Fruit fly (Drosophila melanogaster) whole organism, pupa: ENCODE measurements around the gene gzl.

Source experiments
- CG10348 ChIP-seq: fragments of 200-800 bp; sonication (Bioruptor generic); IDR thresholded peaks from 2 replicates; pipeline ENCODE4 v1.3.6; 2022; ENCODE audit warnings: missing biosample characterization, missing genetic modification characterization
- CG14655 ChIP-seq: fragments of 200-800 bp; sonication (Bioruptor generic); optimal IDR thresholded peaks from 3 replicates; lab custom pipeline; 2017; ENCODE audit warnings: mild to moderate bottlenecking, missing biosample characterization, missing genetic modification reagents, missing genetic modification characterization
- CG34367 ChIP-seq: fragments of 200-800 bp; sonication (Bioruptor generic); optimal IDR thresholded peaks from 2 replicates; lab custom pipeline; 2018; ENCODE audit warnings: missing biosample characterization, mild to moderate bottlenecking, missing genetic modification characterization
- CG8159 ChIP-seq: fragments of 200-800 bp; sonication (Bioruptor generic); optimal IDR thresholded peaks from 3 replicates; lab custom pipeline; 2018; ENCODE audit warnings: missing biosample characterization, mild to moderate bottlenecking, missing genetic modification characterization, moderate library complexity
- CG8301 ChIP-seq: fragments of 200-800 bp; sonication (Bioruptor generic); optimal IDR thresholded peaks from 2 replicates; lab custom pipeline; 2018; ENCODE audit warnings: missing biosample characterization, mild to moderate bottlenecking, missing genetic modification characterization
- CG9948 ChIP-seq: fragments of 200-800 bp; sonication (Bioruptor generic); optimal IDR thresholded peaks from 2 replicates; lab custom pipeline; 2018; ENCODE audit warnings: missing biosample characterization, mild to moderate bottlenecking, missing genetic modification characterization, moderate library complexity
- EcR ChIP-seq: fragments of 200-800 bp; sonication (Bioruptor generic); optimal IDR thresholded peaks from 3 replicates; lab custom pipeline; 2019; ENCODE audit warnings: missing biosample characterization, missing genetic modification characterization, mild to moderate bottlenecking, moderate library complexity, missing genetic modification reagents
- Ets98B ChIP-seq: fragments of 200-800 bp; sonication (Bioruptor generic); IDR thresholded peaks from 2 replicates; pipeline ENCODE4 v1.3.6; 2022; ENCODE audit warnings: missing biosample characterization, missing genetic modification characterization
- fd96Ca ChIP-seq: fragments of 200-800 bp; sonication (Bioruptor generic); IDR thresholded peaks from 3 replicates; pipeline ENCODE4 v1.3.6; 2022; ENCODE audit warnings: missing biosample characterization, missing genetic modification characterization
- gl ChIP-seq: fragments of 200-800 bp; sonication (Bioruptor generic); optimal IDR thresholded peaks from 2 replicates; lab custom pipeline; 2018; ENCODE audit warnings: missing biosample characterization, mild to moderate bottlenecking, missing genetic modification characterization
- rn ChIP-seq: fragments of 200-800 bp; sonication (Bioruptor generic); IDR thresholded peaks from 2 replicates; pipeline ENCODE4 v1.3.6; 2022; ENCODE audit warnings: missing biosample characterization, missing genetic modification characterization

dm6 chr3R:6348943-6349342 lies 33.8 kb upstream of the gzl start, which contains the start of gene Hr83:
- TF ChIP-seq CG9948 (no peak), CG14655 (GFP tag; lab: Kevin White, UChicago) (no peak), gl (no peak), CG10348 (GFP tag; lab: Robert Waterston, UW) (no peak), Ets98B (GFP tag; lab: Robert Waterston, UW) (no peak), EcR (GFP tag; lab: Kevin White, UChicago) (no peak), CG34367 (no peak), fd96Ca (GFP tag; lab: Robert Waterston, UW) (no peak), rn (no peak), CG8159 (tag; lab: Kevin White, UChicago) (no peak), CG8301 (tag; lab: Kevin White, UChicago) (no peak)
